Fruit fly (Drosophila melanogaster) S2 (cell line): ENCODE data around the gene mthl14.

Experiments
- CG8478 ChIP-seq: fragments of >200 bp; optimal IDR thresholded peaks from 2 replicates; lab custom pipeline; 2018
- CTCF ChIP-seq, 2 experiments: fragments of >200 bp; optimal IDR thresholded peaks; 2 replicates each; lab custom pipeline; 2018

dm6 chr3L:284253-284652 is 37.0 kb downstream of the mthl14 start:
- no peak for TF ChIP-seq CG8478
- TF ChIP-seq CTCF (optimal IDR thresholded peaks at IDR 0.05; lab: Kevin White, UChicago): no peak
